Fruit fly (Drosophila melanogaster) Kc167 (cell line): ENCODE measurements around the gene CG42359.

ENCODE experiments used
- psq ChIP-seq: fragments of >200 bp; optimal IDR thresholded peaks from 2 replicates; lab custom pipeline; 2017; ENCODE audit warnings: missing external identifiers
- ttk ChIP-seq: sonication (Bioruptor generic); optimal IDR thresholded peaks from 2 replicates; lab custom pipeline; 2017; ENCODE audit warnings: missing external identifiers

dm6 chr3R:19118505-19119138 lies 43.5 kb downstream of the CG42359 start:
- TF ChIP-seq ttk (lab: Kevin White, UChicago), result no peak
- no peak for TF ChIP-seq psq
